Worm (Caenorhabditis elegans) whole organism, L4 larva: ENCODE data around the gene B0302.2.

Experiments used
- R02D3.7 ChIP-seq: fragments of 150-350 bp; sonication (generic microtip); optimal IDR thresholded peaks from 3 replicates; lab custom pipeline; 2014; ENCODE audit warnings: missing biosample characterization, missing genetic modification characterization
- ama-1 ChIP-seq: fragments of 150-350 bp; optimal IDR thresholded peaks from 2 replicates; lab custom pipeline; 2014; ENCODE audit warnings: inconsistent platforms, mixed read lengths
- ces-1 ChIP-seq: fragments of 150-350 bp; sonication (generic microtip); optimal IDR thresholded peaks from 4 replicates; lab custom pipeline; 2014; ENCODE audit warnings: missing biosample characterization, missing genetic modification reagents, missing genetic modification characterization
- daf-8 ChIP-seq: fragments of 200-800 bp; sonication (Bioruptor generic); IDR thresholded peaks from 2 replicates; pipeline ENCODE4 v1.3.6; 2022; ENCODE audit warnings: missing genetic modification characterization, missing compliant biosample characterization
- dmd-9 ChIP-seq: fragments of 200-800 bp; sonication (Bioruptor generic); IDR thresholded peaks from 2 replicates; pipeline ENCODE4 v1.3.6; 2022; ENCODE audit warnings: missing genetic modification reagents, missing genetic modification characterization, missing compliant biosample characterization
- dve-1 ChIP-seq: sonication (generic microtip); optimal IDR thresholded peaks from 2 replicates; lab custom pipeline; 2017; ENCODE audit warnings: antibody characterized with exemption, mild to moderate bottlenecking, missing genetic modification characterization, missing compliant biosample characterization; ENCODE audit not compliant: insufficient read depth
- fkh-10 ChIP-seq: fragments of 150-350 bp; optimal IDR thresholded peaks from 2 replicates; lab custom pipeline; 2014; ENCODE audit warnings: missing biosample characterization, missing genetic modification reagents, missing genetic modification characterization
- lin-39 ChIP-seq: fragments of 150-350 bp; optimal IDR thresholded peaks from 2 replicates; lab custom pipeline; 2014; ENCODE audit warnings: missing biosample characterization, missing genetic modification reagents, missing genetic modification characterization
- nhr-76 ChIP-seq: fragments of 150-350 bp; optimal IDR thresholded peaks from 2 replicates; lab custom pipeline; 2014; ENCODE audit warnings: missing biosample characterization, missing genetic modification characterization
- unc-130 ChIP-seq: sonication (generic microtip); optimal IDR thresholded peaks from 2 replicates; lab custom pipeline; 2016; ENCODE audit warnings: missing genetic modification reagents, missing genetic modification characterization, missing compliant biosample characterization

- TF ChIP-seq unc-130 (GFP tag; lab: Kevin White, UChicago) (no peak), daf-8 (GFP tag; lab: Robert Waterston, UW) (no peak), fkh-10 (GFP tag; lab: Kevin White, UChicago) (no peak), nhr-76 (tag; lab: Kevin White, UChicago) (no peak), ama-1 (lab: Kevin White, UChicago) (no peak), ces-1 (GFP tag; lab: Kevin White, UChicago) (no peak), R02D3.7 (no peak), lin-39 (tag; lab: Kevin White, UChicago) (no peak), dmd-9 (GFP tag; lab: Robert Waterston, UW) (no peak), dve-1 (tag; lab: Kevin White, UChicago) (no peak)
Measured at ce11 chrX:17209265-17209664, 30.9 kb downstream of the B0302.2 start, which contains the start of gene T08G2.2.
